Worm (Caenorhabditis elegans) whole organism, mixed stage, embryonic: ENCODE results near the gene F23H11.5.

ENCODE experiments used
- blmp-1 ChIP-seq: fragments of 150-350 bp; optimal IDR thresholded peaks from 2 replicates; lab custom pipeline; 2014; ENCODE audit warnings: missing biosample characterization, missing genetic modification characterization
- ceh-43 ChIP-seq: fragments of 200-800 bp; sonication (Bioruptor generic); optimal IDR thresholded peaks from 2 replicates; lab custom pipeline; 2018; ENCODE audit warnings: mild to moderate bottlenecking, missing genetic modification characterization, moderate library complexity, missing compliant biosample characterization
- ces-1 ChIP-seq: fragments of 150-350 bp; optimal IDR thresholded peaks from 2 replicates; lab custom pipeline; 2014; ENCODE audit warnings: missing biosample characterization, missing genetic modification reagents, missing genetic modification characterization
- mab-5 ChIP-seq: fragments of 150-350 bp; optimal IDR thresholded peaks from 2 replicates; lab custom pipeline; 2014; ENCODE audit warnings: missing biosample characterization, missing genetic modification characterization
- mep-1 ChIP-seq: fragments of 150-350 bp; optimal IDR thresholded peaks from 2 replicates; lab custom pipeline; 2017; ENCODE audit warnings: missing biosample characterization, missing genetic modification reagents, missing genetic modification characterization, inconsistent platforms
- nhr-12 ChIP-seq: fragments of 150-350 bp; optimal IDR thresholded peaks from 2 replicates; lab custom pipeline; 2014; ENCODE audit warnings: missing biosample characterization, missing genetic modification characterization
- nhr-28 ChIP-seq: fragments of 150-350 bp; optimal IDR thresholded peaks from 2 replicates; lab custom pipeline; 2014; ENCODE audit warnings: missing biosample characterization, missing genetic modification characterization
- snpc-4 ChIP-seq: fragments of 150-350 bp; optimal IDR thresholded peaks from 2 replicates; lab custom pipeline; 2014; ENCODE audit warnings: missing biosample characterization, missing genetic modification characterization
- unc-39 ChIP-seq: fragments of 150-350 bp; optimal IDR thresholded peaks from 2 replicates; lab custom pipeline; 2014; ENCODE audit warnings: missing biosample characterization, missing genetic modification characterization
- unc-62 ChIP-seq: fragments of 150-350 bp; optimal IDR thresholded peaks from 2 replicates; lab custom pipeline; 2014; ENCODE audit warnings: missing biosample characterization, missing genetic modification reagents, missing genetic modification characterization
- ztf-11 ChIP-seq: fragments of 150-350 bp; optimal IDR thresholded peaks from 2 replicates; lab custom pipeline; 2014; ENCODE audit warnings: missing biosample characterization, missing genetic modification characterization

- TF ChIP-seq snpc-4 (tag; lab: Kevin White, UChicago) (no peak), mep-1 (tag; lab: Kevin White, UChicago) (no peak), ztf-11 (tag; lab: Kevin White, UChicago) (no peak), blmp-1 (no peak), nhr-12 (tag; lab: Kevin White, UChicago) (no peak), ces-1 (no peak), unc-62 (GFP tag; lab: Kevin White, UChicago) (no peak), nhr-28 (tag; lab: Kevin White, UChicago) (no peak), unc-39 (tag; lab: Kevin White, UChicago) (no peak), ceh-43 (no peak), mab-5 (tag; lab: Kevin White, UChicago) (no peak)
These were observed 15.8 kb upstream of the F23H11.5 start, which contains the start of gene pef-1 for ce11 chrIII:926216-926615.
